Worm (Caenorhabditis elegans) whole organism, L1 larva: ENCODE measurements around the gene srh-247.

Source experiments
- C16A3.4 ChIP-seq: fragments of 150-350 bp; optimal IDR thresholded peaks from 2 replicates; lab custom pipeline; 2014; ENCODE audit warnings: missing biosample characterization, missing genetic modification characterization
- blmp-1 ChIP-seq: fragments of 150-350 bp; optimal IDR thresholded peaks from 2 replicates; lab custom pipeline; 2014; ENCODE audit warnings: missing biosample characterization, missing genetic modification characterization
- ceh-8 ChIP-seq: fragments of 200-800 bp; sonication (Bioruptor generic); optimal IDR thresholded peaks from 2 replicates; lab custom pipeline; 2018; ENCODE audit warnings: mild to moderate bottlenecking, missing genetic modification characterization, moderate library complexity, missing compliant biosample characterization
- ceh-82 ChIP-seq, 3 experiments: fragments of 150-350 bp in 1 of 3; sonication (generic microtip) in 2 of 3; optimal IDR thresholded peaks; 2 replicates each; lab custom pipeline; 2014 to 2017; ENCODE audit warnings: missing biosample characterization in 3 of 3, missing genetic modification characterization in 3 of 3
- ceh-90 ChIP-seq: sonication (generic microtip); optimal IDR thresholded peaks from 2 replicates; lab custom pipeline; 2016; ENCODE audit warnings: missing genetic modification characterization, missing compliant biosample characterization
- ces-1 ChIP-seq: fragments of 150-350 bp; optimal IDR thresholded peaks from 2 replicates; lab custom pipeline; 2014; ENCODE audit warnings: missing biosample characterization, missing genetic modification reagents, missing genetic modification characterization
- efl-1 ChIP-seq, 4 experiments: fragments of 150-350 bp; optimal IDR thresholded peaks in 3 of 4; peaks in 1 of 4; 1 replicate in 1 of 4; 2 replicates in 3 of 4; lab custom pipeline; 2014; ENCODE audit warnings: missing biosample characterization in 2 of 4, missing genetic modification characterization in 2 of 4, missing genetic modification reagents in 2 of 4
- efl-3 ChIP-seq: fragments of 200-800 bp; sonication (Bioruptor generic); optimal IDR thresholded peaks from 2 replicates; lab custom pipeline; 2018; ENCODE audit warnings: mild to moderate bottlenecking, missing genetic modification characterization, missing compliant biosample characterization
- elt-2 ChIP-seq: sonication (generic microtip); optimal IDR thresholded peaks from 2 replicates; lab custom pipeline; 2016; ENCODE audit warnings: missing genetic modification characterization, mild to moderate bottlenecking, inconsistent platforms, missing compliant biosample characterization, missing genetic modification reagents
- elt-3 ChIP-seq, 6 experiments: fragments of 150-350 bp in 1 of 6; sonication (generic microtip); optimal IDR thresholded peaks; 2 replicates each; lab custom pipeline; 2017 to 2018; ENCODE audit warnings: missing biosample characterization in 6 of 6, missing genetic modification characterization in 6 of 6, inconsistent platforms in 1 of 6
- ets-5 ChIP-seq: fragments of 200-800 bp; sonication (Bioruptor generic); IDR thresholded peaks from 2 replicates; pipeline ENCODE4 v1.3.6; 2022; ENCODE audit warnings: missing genetic modification characterization, missing compliant biosample characterization
- fkh-8 ChIP-seq: sonication (generic microtip); optimal IDR thresholded peaks from 2 replicates; lab custom pipeline; 2016; ENCODE audit warnings: mild to moderate bottlenecking, missing genetic modification characterization, missing compliant biosample characterization
- hlh-17 ChIP-seq: fragments of 200-800 bp; sonication (Bioruptor generic); optimal IDR thresholded peaks from 2 replicates; lab custom pipeline; 2018; ENCODE audit warnings: missing genetic modification characterization, mild to moderate bottlenecking, missing compliant biosample characterization, moderate library complexity, borderline replicate concordance
- hlh-4 ChIP-seq: sonication (generic microtip); optimal IDR thresholded peaks from 2 replicates; lab custom pipeline; 2016; ENCODE audit warnings: mild to moderate bottlenecking, missing genetic modification characterization, missing compliant biosample characterization
- irx-1 ChIP-seq: sonication (generic microtip); optimal IDR thresholded peaks from 2 replicates; lab custom pipeline; 2016; ENCODE audit warnings: missing genetic modification characterization, missing compliant biosample characterization
- lir-3 ChIP-seq: sonication (generic microtip); optimal IDR thresholded peaks from 2 replicates; lab custom pipeline; 2016; ENCODE audit warnings: mild to moderate bottlenecking, missing genetic modification characterization, moderate library complexity, missing compliant biosample characterization; ENCODE audit not compliant: poor library complexity
- mab-9 ChIP-seq: fragments of 200-800 bp; sonication (Bioruptor generic); IDR thresholded peaks from 2 replicates; pipeline ENCODE4 v1.3.6; 2022; ENCODE audit warnings: missing genetic modification reagents, missing genetic modification characterization, missing compliant biosample characterization
- mep-1 ChIP-seq: fragments of 150-350 bp; optimal IDR thresholded peaks from 2 replicates; lab custom pipeline; 2014; ENCODE audit warnings: missing biosample characterization, missing genetic modification characterization
- nhr-12 ChIP-seq: sonication (generic microtip); optimal IDR thresholded peaks from 2 replicates; lab custom pipeline; 2017; ENCODE audit warnings: missing biosample characterization, missing genetic modification characterization
- nhr-76 ChIP-seq: sonication (generic microtip); optimal IDR thresholded peaks from 2 replicates; lab custom pipeline; 2017; ENCODE audit warnings: missing biosample characterization, missing genetic modification characterization
- nhr-84 ChIP-seq: sonication (generic microtip); optimal IDR thresholded peaks from 2 replicates; lab custom pipeline; 2017; ENCODE audit warnings: missing biosample characterization, missing genetic modification characterization
- nhr-85 ChIP-seq: sonication (generic microtip); peaks from one replicate; lab custom pipeline; 2016; ENCODE audit warnings: missing genetic modification characterization, inconsistent platforms, missing compliant biosample characterization
- nhr-90 ChIP-seq: sonication (generic microtip); optimal IDR thresholded peaks from 2 replicates; lab custom pipeline; 2016; ENCODE audit warnings: mild to moderate bottlenecking, missing genetic modification characterization, missing compliant biosample characterization; ENCODE audit not compliant: poor library complexity
- skn-1 ChIP-seq: fragments of 150-350 bp; optimal IDR thresholded peaks from 2 replicates; lab custom pipeline; 2014; ENCODE audit warnings: missing biosample characterization, missing genetic modification characterization
- snpc-4 ChIP-seq: fragments of 150-350 bp; optimal IDR thresholded peaks from 2 replicates; lab custom pipeline; 2014; ENCODE audit warnings: missing biosample characterization, missing genetic modification characterization
- tlp-1 ChIP-seq: fragments of 150-350 bp; optimal IDR thresholded peaks from 2 replicates; lab custom pipeline; 2014; ENCODE audit warnings: missing biosample characterization, missing genetic modification characterization
- unc-86 ChIP-seq: sonication (generic microtip); optimal IDR thresholded peaks from 2 replicates; lab custom pipeline; 2016; ENCODE audit warnings: missing genetic modification characterization, missing compliant biosample characterization
- vab-15 ChIP-seq: sonication (generic microtip); optimal IDR thresholded peaks from 2 replicates; lab custom pipeline; 2017; ENCODE audit warnings: missing genotype, mild to moderate bottlenecking, missing genetic modification characterization, missing compliant biosample characterization
- zag-1 ChIP-seq: fragments of 150-350 bp; optimal IDR thresholded peaks from 2 replicates; lab custom pipeline; 2014; ENCODE audit warnings: missing biosample characterization, missing genetic modification characterization
- zip-4 ChIP-seq: fragments of 200-800 bp; sonication (Bioruptor generic); optimal IDR thresholded peaks from 2 replicates; lab custom pipeline; 2018; ENCODE audit warnings: mild to moderate bottlenecking, missing genetic modification characterization, moderate library complexity, missing compliant biosample characterization
- ztf-11 ChIP-seq, 2 experiments: sonication (generic microtip); optimal IDR thresholded peaks; 2 replicates each; lab custom pipeline; 2016 to 2017; ENCODE audit warnings: missing genetic modification characterization in 2 of 2, missing biosample characterization in 1 of 2, missing compliant biosample characterization in 1 of 2
- ztf-4 ChIP-seq: fragments of 150-350 bp; optimal IDR thresholded peaks from 2 replicates; lab custom pipeline; 2014; ENCODE audit warnings: missing biosample characterization, missing genetic modification characterization

srh-247 gene

DNA sequence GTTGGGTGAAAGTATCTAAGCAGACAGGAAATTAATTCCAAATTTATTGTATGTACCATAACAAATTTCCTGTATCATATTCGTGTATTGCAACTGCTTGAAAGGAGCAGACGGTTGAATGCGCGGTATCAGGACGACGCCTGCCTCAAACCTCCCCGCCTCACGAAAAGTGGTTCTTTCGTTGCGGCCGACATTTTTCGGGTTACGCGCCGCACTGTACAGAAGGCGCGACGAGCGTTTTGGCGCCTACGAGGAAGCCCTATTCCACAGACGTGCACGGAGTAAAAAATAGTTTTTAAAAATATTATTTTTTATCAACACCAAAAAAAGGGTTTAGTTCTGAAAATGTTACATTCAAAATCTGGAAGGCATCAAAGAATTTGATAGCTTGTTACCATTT lies 13.8 kb downstream of the srh-247 start:
- TF ChIP-seq snpc-4 (tag; lab: Kevin White, UChicago) (peak; percentile 44), vab-15 (tag; lab: Kevin White, UChicago) (no peak), ceh-82 (tag; optimal IDR thresholded peaks at IDR 0.05; lab: Kevin White, UChicago) (no peak), hlh-4 (no peak), tlp-1 (tag; lab: Kevin White, UChicago) (no peak), nhr-12 (no peak)

DNA sequence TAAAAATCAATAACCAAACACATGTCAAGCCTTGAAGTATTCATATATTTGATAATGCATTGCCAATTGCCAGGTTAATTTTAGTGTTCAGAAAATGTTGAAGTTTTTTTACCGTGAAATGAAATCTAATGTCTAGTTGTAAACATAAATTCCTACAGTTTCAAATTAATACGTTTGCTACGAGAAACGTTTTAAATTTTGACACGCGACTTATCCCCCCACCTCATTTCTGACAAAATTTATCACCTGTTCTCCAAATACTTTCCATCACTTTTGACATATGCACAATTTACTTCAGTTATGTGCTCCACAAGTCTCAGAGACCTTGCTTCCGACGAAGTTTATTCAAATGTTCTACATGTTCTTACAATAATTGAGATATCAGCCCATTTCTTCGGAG lies 20.0 kb downstream of the srh-247 start, which contains the start of gene srh-146:
Gene srh-146 (plus strand): TSS at position 301 of the 400 bp plus-strand sequence.
- no peak for TF ChIP-seq nhr-76

DNA sequence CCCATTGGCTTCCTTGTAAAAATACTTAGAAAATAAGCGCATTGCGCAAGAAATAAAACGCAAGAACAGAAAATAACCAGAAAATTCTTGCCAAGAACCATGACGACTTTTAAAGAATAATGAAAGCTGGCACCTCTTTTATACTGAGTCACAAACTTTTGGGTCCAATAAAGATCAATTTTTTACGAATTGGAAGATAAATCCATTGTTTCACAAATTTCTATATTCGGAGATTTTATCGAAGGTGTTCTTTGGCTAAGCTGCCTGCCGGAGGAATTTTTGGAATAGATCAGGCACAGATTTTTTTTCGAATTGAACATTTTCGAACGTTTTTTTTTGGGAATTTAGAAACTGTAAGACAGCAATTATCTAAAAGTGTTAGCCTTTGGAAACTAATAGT lies 21.1 kb downstream of the srh-247 start, which contains the start of gene C31B8.9:
Gene C31B8.9 (minus strand): TSS at position 101 of the 400 bp plus-strand sequence.
- TF ChIP-seq ztf-4 (tag; lab: Kevin White, UChicago) (no peak), zip-4 (GFP tag; lab: Kevin White, UChicago) (no peak), ztf-11 (tag; optimal IDR thresholded peaks at IDR 0.05; lab: Kevin White, UChicago) (no peak), hlh-17 (GFP tag; lab: Kevin White, UChicago) (no peak)

DNA sequence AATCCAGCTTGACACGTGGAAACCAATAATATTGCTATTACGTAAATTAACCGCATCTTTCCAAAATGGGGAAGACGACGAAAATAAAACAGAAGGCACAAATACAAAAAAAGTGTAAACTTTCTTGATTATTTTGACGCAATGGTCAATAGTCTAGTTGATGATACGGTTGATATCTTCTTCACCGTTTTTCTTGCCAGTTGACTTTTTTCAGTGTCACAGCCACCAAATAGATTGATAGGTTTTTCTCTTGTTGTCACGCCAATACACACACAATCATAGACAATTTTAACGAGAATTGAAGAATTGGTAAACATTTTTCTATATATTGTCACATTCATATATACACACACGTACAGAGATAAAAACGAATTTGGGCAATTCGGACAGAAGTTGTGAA lies 24.4 kb downstream of the srh-247 start, which contains the start of gene zmp-3:
Gene zmp-3 (minus strand): TSS at position 101 of the 400 bp plus-strand sequence.
- no peak for TF ChIP-seq zag-1 (tag; lab: Kevin White, UChicago)
- peak; percentile 60 for TF ChIP-seq nhr-85 (tag; lab: Kevin White, UChicago)
- TF ChIP-seq elt-3 (tag; optimal IDR thresholded peaks at IDR 0.05; lab: Kevin White, UChicago): peak in 1 of 6 experiments; percentile 42

DNA sequence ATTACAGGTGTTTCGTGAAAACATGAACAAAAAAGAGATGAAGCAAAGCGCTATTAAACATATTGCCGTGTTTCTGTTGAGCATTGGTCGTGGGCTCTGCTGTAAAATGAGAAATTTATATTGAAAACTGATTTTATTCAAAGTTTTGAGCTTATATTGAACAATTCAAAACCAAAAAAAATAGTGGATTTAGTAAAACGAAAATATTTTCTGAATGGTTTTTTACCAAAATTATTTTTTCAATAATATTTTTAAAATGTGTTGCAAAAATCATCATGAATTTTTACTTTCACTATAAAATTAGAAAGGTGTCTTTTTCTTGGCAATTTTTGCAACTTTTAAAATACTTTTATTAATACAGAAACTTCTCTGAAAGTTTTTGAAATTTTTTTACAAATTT lies 30.7 kb downstream of the srh-247 start, which contains the start of gene C31B8.7:
Gene C31B8.7 (minus strand): TSS at position 101 of the 400 bp plus-strand sequence.
- TF ChIP-seq skn-1 (no peak), ztf-4 (tag; lab: Kevin White, UChicago) (no peak), mab-9 (GFP tag; lab: Robert Waterston, UW) (no peak), ces-1 (GFP tag; lab: Kevin White, UChicago) (no peak), ceh-8 (no peak), ceh-90 (no peak), fkh-8 (no peak), nhr-84 (no peak), nhr-90 (tag; lab: Kevin White, UChicago) (no peak), lir-3 (no peak), irx-1 (tag; lab: Kevin White, UChicago) (no peak), tlp-1 (tag; lab: Kevin White, UChicago) (no peak), efl-1 (optimal IDR thresholded peaks at IDR 0.05; lab: Kevin White, UChicago) (no peak), efl-1 (GFP tag; optimal IDR thresholded peaks at IDR 0.05 in 1 of 2; lab: Kevin White, UChicago) (no peak)

DNA sequence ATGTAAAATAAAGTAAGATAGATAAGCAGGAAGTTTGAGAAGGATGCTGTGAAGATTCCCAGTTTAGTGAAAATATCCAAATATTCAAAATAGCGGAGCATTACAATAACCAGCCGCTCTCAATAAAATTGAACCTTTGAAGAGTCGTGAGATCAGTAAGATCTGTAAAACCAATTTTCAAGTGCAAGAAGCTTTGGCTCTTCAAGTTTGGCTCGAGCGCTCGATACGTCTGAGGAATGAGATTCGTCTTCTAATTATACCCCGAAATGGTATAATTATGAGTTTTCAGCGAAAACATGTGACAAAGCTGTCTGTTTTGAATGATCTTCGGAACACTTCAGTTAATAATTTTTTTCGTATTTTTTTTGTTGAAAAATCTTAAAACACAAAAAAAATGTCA lies 34.1 kb downstream of the srh-247 start, which contains the start of gene str-46:
Gene str-46 (minus strand): TSS at position 101 of the 400 bp plus-strand sequence.
- no peak for TF ChIP-seq lir-3
- TF ChIP-seq mep-1: no peak
- TF ChIP-seq blmp-1 (tag; lab: Kevin White, UChicago): no peak
- no peak for TF ChIP-seq C16A3.4 (tag; lab: Kevin White, UChicago)
- no peak for TF ChIP-seq unc-86
- no peak for TF ChIP-seq ets-5
- no peak for TF ChIP-seq efl-1 (optimal IDR thresholded peaks at IDR 0.05; lab: Kevin White, UChicago)
- peak in 1 of 2 experiments; percentile 8 for TF ChIP-seq efl-1 (GFP tag; optimal IDR thresholded peaks at IDR 0.05 in 1 of 2; lab: Kevin White, UChicago)

DNA sequence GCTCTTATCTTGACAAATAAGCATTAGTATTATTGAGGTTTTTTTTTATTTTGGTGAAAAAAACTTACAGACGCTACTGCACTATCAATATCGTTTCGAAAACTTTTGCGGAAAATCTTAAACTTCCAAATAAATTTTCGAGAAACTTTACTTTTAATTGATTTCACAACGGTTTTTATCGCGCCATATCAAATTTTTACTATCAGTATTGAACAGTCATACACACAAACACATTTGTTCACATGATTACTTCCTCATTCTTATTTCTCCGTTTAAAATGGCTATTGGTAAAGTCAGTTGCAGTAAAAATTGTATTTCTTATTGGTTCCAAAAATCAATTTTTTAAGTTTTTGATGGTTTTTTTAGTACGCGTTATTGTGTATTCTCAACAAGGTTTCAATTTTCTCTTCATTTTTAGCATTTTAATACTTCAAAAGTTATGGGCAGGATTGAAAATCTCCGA lies 37.7 kb downstream of the srh-247 start, which contains the start of gene pals-32:
Gene pals-32 (plus strand): TSS at position 413 of the 463 bp plus-strand sequence.
- TF ChIP-seq elt-2 (tag; lab: Kevin White, UChicago): peak; percentile 3
- no peak for TF ChIP-seq efl-3
- no peak for TF ChIP-seq hlh-4
